Worm (Caenorhabditis elegans) whole organism, L2 larva: Measurements from ENCODE around the gene R05G6.5.
A peak's percentile ranks its signal among the peaks of the same experiment; 100 is the strongest.

Source experiments
- C34F6.9 ChIP-seq: fragments of 150-350 bp; optimal IDR thresholded peaks from 2 replicates; lab custom pipeline; 2014; ENCODE audit warnings: missing biosample characterization, missing genetic modification characterization
- F13H6.1 ChIP-seq: sonication (generic microtip); optimal IDR thresholded peaks from 2 replicates; lab custom pipeline; 2016; ENCODE audit warnings: missing genetic modification characterization, missing compliant biosample characterization
- R02D3.7 ChIP-seq: fragments of 150-350 bp; optimal IDR thresholded peaks from 2 replicates; lab custom pipeline; 2014; ENCODE audit warnings: missing biosample characterization, missing genetic modification characterization
- alr-1 ChIP-seq: fragments of 150-350 bp; optimal IDR thresholded peaks from 2 replicates; lab custom pipeline; 2014; ENCODE audit warnings: missing biosample characterization, missing genetic modification characterization
- aly-2 ChIP-seq: fragments of 150-350 bp; optimal IDR thresholded peaks from 2 replicates; lab custom pipeline; 2014; ENCODE audit warnings: missing biosample characterization, missing genetic modification characterization
- ama-1 ChIP-seq: fragments of 150-350 bp; optimal IDR thresholded peaks from 2 replicates; lab custom pipeline; 2018; ENCODE audit warnings: inconsistent platforms
- blmp-1 ChIP-seq: sonication (generic microtip); optimal IDR thresholded peaks from 2 replicates; lab custom pipeline; 2017; ENCODE audit warnings: missing genetic modification characterization, mild to moderate bottlenecking, missing compliant biosample characterization, antibody characterized with exemption, moderate library complexity; ENCODE audit not compliant: insufficient read depth
- ceh-16 ChIP-seq: fragments of 150-350 bp; optimal IDR thresholded peaks from 2 replicates; lab custom pipeline; 2014; ENCODE audit warnings: missing biosample characterization, missing genetic modification characterization
- ceh-82 ChIP-seq: fragments of 150-350 bp; optimal IDR thresholded peaks from 2 replicates; lab custom pipeline; 2014; ENCODE audit warnings: missing biosample characterization, missing genetic modification characterization
- crh-2 ChIP-seq: sonication (generic microtip); optimal IDR thresholded peaks from 2 replicates; lab custom pipeline; 2017; ENCODE audit warnings: missing biosample characterization, missing genetic modification characterization
- egl-27 ChIP-seq: sonication (generic microtip); optimal IDR thresholded peaks from 3 replicates; lab custom pipeline; 2017; ENCODE audit warnings: missing biosample characterization, missing genetic modification reagents, missing genetic modification characterization
- fos-1 ChIP-seq: fragments of 150-350 bp; optimal IDR thresholded peaks from 2 replicates; lab custom pipeline; 2014; ENCODE audit warnings: missing biosample characterization, missing genetic modification characterization
- lin-11 ChIP-seq: fragments of 150-350 bp; sonication (generic microtip); optimal IDR thresholded peaks from 2 replicates; lab custom pipeline; 2014; ENCODE audit warnings: missing biosample characterization, missing genetic modification characterization, inconsistent platforms, mixed read lengths
- lin-13 ChIP-seq: fragments of 150-350 bp; optimal IDR thresholded peaks from 2 replicates; lab custom pipeline; 2014; ENCODE audit warnings: missing biosample characterization, missing genetic modification reagents, missing genetic modification characterization
- lsy-2 ChIP-seq, 2 experiments: fragments of 150-350 bp in 1 of 2; sonication (generic microtip) in 1 of 2; optimal IDR thresholded peaks; 2 replicates each; lab custom pipeline; 2014 to 2017; ENCODE audit warnings: missing biosample characterization in 2 of 2, missing genetic modification characterization in 2 of 2
- mdl-1 ChIP-seq, 2 experiments: fragments of 150-350 bp in 1 of 2; sonication (generic microtip) in 1 of 2; optimal IDR thresholded peaks; 2 replicates each; lab custom pipeline; 2017; ENCODE audit warnings: missing biosample characterization in 2 of 2, missing genetic modification characterization in 2 of 2
- nhr-10 ChIP-seq: sonication (generic microtip); optimal IDR thresholded peaks from 2 replicates; lab custom pipeline; 2017; ENCODE audit warnings: missing biosample characterization, missing genetic modification characterization
- nhr-11 ChIP-seq: fragments of 150-350 bp; optimal IDR thresholded peaks from 2 replicates; lab custom pipeline; 2014; ENCODE audit warnings: missing biosample characterization, missing genetic modification characterization
- nhr-12 ChIP-seq: fragments of 150-350 bp; optimal IDR thresholded peaks from 2 replicates; lab custom pipeline; 2014; ENCODE audit warnings: missing biosample characterization, missing genetic modification characterization
- nhr-129 ChIP-seq: fragments of 150-350 bp; optimal IDR thresholded peaks from 2 replicates; lab custom pipeline; 2014; ENCODE audit warnings: missing biosample characterization, missing genetic modification characterization
- nhr-21 ChIP-seq: fragments of 150-350 bp; optimal IDR thresholded peaks from 2 replicates; lab custom pipeline; 2014; ENCODE audit warnings: missing biosample characterization, missing genetic modification characterization
- nhr-23 ChIP-seq: fragments of 150-350 bp; optimal IDR thresholded peaks from 2 replicates; lab custom pipeline; 2014; ENCODE audit warnings: missing biosample characterization, missing genetic modification reagents, missing genetic modification characterization
- nhr-237 ChIP-seq: fragments of 150-350 bp; optimal IDR thresholded peaks from 2 replicates; lab custom pipeline; 2014; ENCODE audit warnings: missing biosample characterization, missing genetic modification characterization
- nhr-25 ChIP-seq: fragments of 150-350 bp; sonication (generic microtip); optimal IDR thresholded peaks from 3 replicates; lab custom pipeline; 2014; ENCODE audit warnings: missing biosample characterization, missing genetic modification characterization
- nhr-6 ChIP-seq: fragments of 150-350 bp; optimal IDR thresholded peaks from 2 replicates; lab custom pipeline; 2014; ENCODE audit warnings: missing biosample characterization, missing genetic modification characterization
- sem-4 ChIP-seq: fragments of 150-350 bp; optimal IDR thresholded peaks from 2 replicates; lab custom pipeline; 2014; ENCODE audit warnings: missing biosample characterization, missing genetic modification reagents, missing genetic modification characterization
- sma-3 ChIP-seq: sonication (generic microtip); optimal IDR thresholded peaks from 2 replicates; lab custom pipeline; 2016; ENCODE audit warnings: missing genetic modification reagents, missing genetic modification characterization, missing compliant biosample characterization
- sma-9 ChIP-seq, 2 experiments: fragments of 150-350 bp in 1 of 2; sonication (generic microtip) in 1 of 2; optimal IDR thresholded peaks; 2 replicates each; lab custom pipeline; 2014 to 2016; ENCODE audit warnings: missing genetic modification characterization in 2 of 2, mild to moderate bottlenecking in 1 of 2, missing biosample characterization in 1 of 2, missing compliant biosample characterization in 1 of 2, missing genetic modification reagents in 1 of 2, moderate library complexity in 1 of 2
- unc-39 ChIP-seq: fragments of 150-350 bp; optimal IDR thresholded peaks from 2 replicates; lab custom pipeline; 2014; ENCODE audit warnings: missing biosample characterization, missing genetic modification characterization
- unc-55 ChIP-seq: fragments of 150-350 bp; sonication (generic microtip); optimal IDR thresholded peaks from 3 replicates; lab custom pipeline; 2014; ENCODE audit warnings: missing biosample characterization, missing genetic modification reagents, missing genetic modification characterization
- unc-62 ChIP-seq: fragments of 150-350 bp; optimal IDR thresholded peaks from 2 replicates; lab custom pipeline; 2014; ENCODE audit warnings: missing biosample characterization, missing genetic modification reagents, missing genetic modification characterization
- ztf-1 ChIP-seq: fragments of 200-800 bp; sonication (Bioruptor generic); conservative IDR thresholded peaks from 2 replicates; pipeline ENCODE4 v1.3.6; 2022; ENCODE audit warnings: missing genetic modification characterization, missing compliant biosample characterization
- ztf-11 ChIP-seq: sonication (generic microtip); optimal IDR thresholded peaks from 2 replicates; lab custom pipeline; 2017; ENCODE audit warnings: missing biosample characterization, missing genetic modification characterization
- ztf-4 ChIP-seq: fragments of 150-350 bp; optimal IDR thresholded peaks from 2 replicates; lab custom pipeline; 2014; ENCODE audit warnings: missing biosample characterization, missing genetic modification characterization

The R05G6.5 gene

ce11 chrIV:7500924-7501323, 7.2 kb upstream of the R05G6.5 start:
- TF ChIP-seq unc-39 (tag; lab: Kevin White, UChicago) (no peak), nhr-23 (tag; lab: Kevin White, UChicago) (no peak), F13H6.1 (tag; lab: Kevin White, UChicago) (no peak), ztf-4 (tag; lab: Kevin White, UChicago) (no peak), aly-2 (tag; lab: Kevin White, UChicago) (no peak), ceh-16 (tag; lab: Kevin White, UChicago) (no peak), blmp-1 (no peak), alr-1 (no peak), egl-27 (tag; lab: Kevin White, UChicago) (no peak), crh-2 (tag; lab: Kevin White, UChicago) (no peak), lsy-2 (tag; optimal IDR thresholded peaks at IDR 0.05; lab: Kevin White, UChicago) (no peak), nhr-10 (tag; lab: Kevin White, UChicago) (no peak), ama-1 (lab: Kevin White, UChicago) (no peak), sma-9 (GFP tag; optimal IDR thresholded peaks at IDR 0.05; lab: Kevin White, UChicago) (no peak), sma-9 (tag; optimal IDR thresholded peaks at IDR 0.05; lab: Kevin White, UChicago) (no peak)
- TF ChIP-seq, all 48 proteins: peak for 0

- TF ChIP-seq aly-2 (tag; lab: Kevin White, UChicago) (no peak), nhr-237 (no peak), mdl-1 (tag; optimal IDR thresholded peaks at IDR 0.05; lab: Kevin White, UChicago) (no peak), fos-1 (tag; lab: Kevin White, UChicago) (no peak), lin-13 (no peak)
Measured at ce11 chrIV:7501337-7501736, 6.8 kb upstream of the R05G6.5 start, which contains the start of gene F55G1.15. TSS of gene F55G1.15 (minus strand) at chrIV:7501437.

DNA sequence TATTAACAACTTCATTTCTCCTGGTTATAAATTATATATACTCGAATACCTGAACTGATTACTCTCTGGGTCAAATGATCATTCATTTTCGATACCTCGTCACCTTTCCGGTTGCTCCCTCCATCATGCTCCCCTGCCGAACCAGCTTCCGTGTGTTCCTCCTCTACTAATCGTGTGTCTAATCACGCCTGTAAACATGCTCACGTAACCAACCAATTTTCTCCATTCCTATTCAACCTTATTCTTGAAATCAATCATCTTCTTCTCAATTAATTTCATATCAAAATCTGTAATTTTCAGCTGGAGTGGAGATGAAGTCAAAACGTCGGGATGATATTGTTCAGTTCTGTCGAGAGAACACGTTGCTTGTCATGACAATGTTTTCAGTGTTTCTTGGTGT, 4.8 kb upstream of the R05G6.5 start, which contains the start of gene glt-6:
Gene glt-6 (plus strand): TSS at position 301 of the 400 bp plus-strand sequence.
- TF ChIP-seq nhr-25 (tag; lab: Kevin White, UChicago), result no peak
- TF ChIP-seq nhr-6 (tag; lab: Kevin White, UChicago), result no peak
- no peak for TF ChIP-seq sem-4 (tag; lab: Kevin White, UChicago)
- TF ChIP-seq ceh-16 (tag; lab: Kevin White, UChicago), result no peak
- TF ChIP-seq egl-27 (tag; lab: Kevin White, UChicago), result no peak
- no peak for TF ChIP-seq nhr-10 (tag; lab: Kevin White, UChicago)
- TF ChIP-seq R02D3.7 (tag; lab: Kevin White, UChicago), result no peak
- TF ChIP-seq nhr-129 (tag; lab: Kevin White, UChicago), result no peak
- no peak for TF ChIP-seq nhr-21 (tag; lab: Kevin White, UChicago)
- no peak for TF ChIP-seq unc-55 (GFP tag; lab: Kevin White, UChicago)
- no peak for TF ChIP-seq ztf-1
- TF ChIP-seq nhr-237, result no peak
- TF ChIP-seq ztf-11 (tag; lab: Kevin White, UChicago), result no peak
- no peak for TF ChIP-seq ztf-4 (tag; lab: Kevin White, UChicago)
- TF ChIP-seq nhr-11 (tag; lab: Kevin White, UChicago), result no peak
- TF ChIP-seq lin-11 (tag; lab: Kevin White, UChicago), result no peak
- no peak for TF ChIP-seq mdl-1 (tag; optimal IDR thresholded peaks at IDR 0.05; lab: Kevin White, UChicago)
- TF ChIP-seq C34F6.9, result no peak
- TF ChIP-seq ceh-82 (tag; lab: Kevin White, UChicago), result no peak

DNA sequence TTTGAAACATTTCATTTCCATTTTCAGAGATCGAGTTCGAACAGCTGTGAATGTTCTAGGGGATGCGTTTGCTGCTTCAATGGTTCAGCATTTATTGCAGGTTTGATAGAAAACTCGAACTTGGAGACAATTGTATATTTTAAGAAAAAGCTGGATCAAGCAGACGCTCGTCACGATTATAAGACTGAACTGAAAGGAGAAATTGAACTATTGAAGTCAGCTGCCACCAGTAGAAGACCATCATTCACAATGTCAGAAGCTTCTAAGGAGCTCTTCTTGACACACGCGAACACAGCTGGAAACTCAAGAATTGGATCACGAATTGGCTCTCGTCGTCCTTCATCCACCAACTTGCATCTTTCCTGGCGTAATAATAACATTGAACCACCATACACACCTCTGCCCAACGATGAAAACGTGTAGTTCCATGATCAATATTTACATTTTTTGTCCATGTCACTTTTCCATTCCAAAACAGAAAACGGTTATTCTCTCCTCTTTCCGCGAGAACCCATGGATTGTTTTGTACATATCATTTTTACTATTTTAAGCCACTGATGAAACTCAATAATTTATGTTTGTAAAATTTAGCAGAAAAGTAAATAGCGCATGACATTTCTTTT, 2.2 kb upstream of the R05G6.5 start:
- TF ChIP-seq nhr-11 (tag; lab: Kevin White, UChicago) (no peak), unc-62 (GFP tag; lab: Kevin White, UChicago) (no peak), lin-11 (tag; lab: Kevin White, UChicago) (no peak), nhr-12 (tag; lab: Kevin White, UChicago) (no peak), nhr-129 (tag; lab: Kevin White, UChicago) (peak; percentile 74), lin-13 (peak; percentile 13), ztf-4 (tag; lab: Kevin White, UChicago) (peak; percentile 12), ztf-11 (tag; lab: Kevin White, UChicago) (no peak), sma-9 (GFP tag; optimal IDR thresholded peaks at IDR 0.05; lab: Kevin White, UChicago) (peak; percentile 66), sma-9 (tag; optimal IDR thresholded peaks at IDR 0.05; lab: Kevin White, UChicago) (no peak), nhr-6 (tag; lab: Kevin White, UChicago) (peak; percentile 53), ceh-16 (tag; lab: Kevin White, UChicago) (no peak), nhr-25 (tag; lab: Kevin White, UChicago) (peak; percentile 23), fos-1 (tag; lab: Kevin White, UChicago) (peak; percentile 14), ama-1 (lab: Kevin White, UChicago) (peak; percentile 78), sma-3 (GFP tag; lab: Kevin White, UChicago) (peak; percentile 30), lsy-2 (tag; optimal IDR thresholded peaks at IDR 0.05; lab: Kevin White, UChicago) (peak in 1 of 2 experiments; percentile 33), unc-39 (tag; lab: Kevin White, UChicago) (no peak)
